Fruit fly (Drosophila melanogaster): ENCODE data around the gene CG6179.
A peak's percentile ranks its signal among the peaks of the same experiment; 100 is the strongest.

CG6179 gene

dm6 chrX:18356141-18356600, 23.7 kb upstream of the CG6179 start, which contains the start of gene kairos (continued):
- TF ChIP-seq NfI (GFP tag; optimal IDR thresholded peaks at IDR 0.05), result no peak
- TF ChIP-seq CG3847 (GFP tag; IDR thresholded peaks at IDR 0.05), result no peak
- TF ChIP-seq ind (GFP tag; optimal IDR thresholded peaks at IDR 0.05), result peak; percentile 7
- TF ChIP-seq Rx (GFP tag; IDR thresholded peaks at IDR 0.05), result peak; percentile 30; the same call in 1 of the 2 replicates
- TF ChIP-seq nmo (GFP tag; optimal IDR thresholded peaks at IDR 0.05), result no peak
- no peak for TF ChIP-seq Abd-B (GFP tag; optimal IDR thresholded peaks at IDR 0.05)
- TF ChIP-seq dpn (GFP tag; optimal IDR thresholded peaks at IDR 0.05), result no peak
- no peak for TF ChIP-seq CG42726 (GFP tag; IDR thresholded peaks at IDR 0.05; ENCODE audit: partially characterized antibody)
- TF ChIP-seq Dek (tag; optimal IDR thresholded peaks at IDR 0.05), result no peak
- TF ChIP-seq CG10431 (GFP tag; optimal IDR thresholded peaks at IDR 0.05), result no peak
- no peak for TF ChIP-seq sug (tag; optimal IDR thresholded peaks at IDR 0.05)
- TF ChIP-seq CG8290 (GFP tag; optimal IDR thresholded peaks at IDR 0.05), result no peak
- TF ChIP-seq CG8290 (tag; optimal IDR thresholded peaks at IDR 0.05), result peak in 1 of 2 experiments; percentile 32
- no peak for TF ChIP-seq CG2199 (GFP tag; IDR thresholded peaks at IDR 0.05)
- TF ChIP-seq toy (GFP tag; IDR thresholded peaks at IDR 0.05), result peak; percentile 7; the same call in 1 of the 2 replicates
- no peak for TF ChIP-seq cad (GFP tag; optimal IDR thresholded peaks at IDR 0.05)
- no peak for TF ChIP-seq CG1233 (GFP tag; optimal IDR thresholded peaks at IDR 0.05)
- TF ChIP-seq D19A (tag; optimal IDR thresholded peaks at IDR 0.05), result no peak
- TF ChIP-seq Rfx (GFP tag; IDR thresholded peaks at IDR 0.05), result 0 out of 2 replicates have a peak, but pooled peaks have one; percentile 27
- no peak for TF ChIP-seq CG3726 (GFP tag; IDR thresholded peaks at IDR 0.05)
- no peak for TF ChIP-seq gt (GFP tag; IDR thresholded peaks at IDR 0.05)
- TF ChIP-seq gem (tag; optimal IDR thresholded peaks at IDR 0.05), result no peak
- TF ChIP-seq schlank (tag; optimal IDR thresholded peaks at IDR 0.05), result no peak
- TF ChIP-seq gsb (GFP tag; IDR thresholded peaks at IDR 0.05), result no peak
- TF ChIP-seq CG14860 (GFP tag; IDR thresholded peaks at IDR 0.05; ENCODE audit: partially characterized antibody), result no peak
- TF ChIP-seq CG12104 (GFP tag; optimal IDR thresholded peaks at IDR 0.05), result no peak
- TF ChIP-seq CG10321 (GFP tag; IDR thresholded peaks at IDR 0.05), result no peak
- no peak for TF ChIP-seq ap (GFP tag; IDR thresholded peaks at IDR 0.05)
- no peak for TF ChIP-seq ash1 (GFP tag; optimal IDR thresholded peaks at IDR 0.05)
- no peak for TF ChIP-seq ATbp (GFP tag; optimal IDR thresholded peaks at IDR 0.05)
- no peak for TF ChIP-seq en (GFP tag; optimal IDR thresholded peaks at IDR 0.05)
- no peak for TF ChIP-seq CG14050 (GFP tag; IDR thresholded peaks at IDR 0.05)
- TF ChIP-seq Mes4 (GFP tag; optimal IDR thresholded peaks at IDR 0.05), result no peak
- peak; percentile 23; the same call in 1 of the 2 replicates for TF ChIP-seq CG7372 (GFP tag; IDR thresholded peaks at IDR 0.05)
- TF ChIP-seq Adf1 (GFP tag; IDR thresholded peaks at IDR 0.05), result peak; percentile 54; the same call in 1 of the 2 replicates
- TF ChIP-seq CG5245 (GFP tag; optimal IDR thresholded peaks at IDR 0.05), result no peak
- TF ChIP-seq ara (GFP tag; IDR thresholded peaks at IDR 0.05), result 0 out of 2 replicates have a peak, but pooled peaks have one; percentile 23
- TF ChIP-seq CG10979 (tag; optimal IDR thresholded peaks at IDR 0.05), result peak; percentile 32
- no peak for TF ChIP-seq CG11723 (GFP tag; optimal IDR thresholded peaks at IDR 0.05)
- TF ChIP-seq btn (GFP tag; optimal IDR thresholded peaks at IDR 0.05), result no peak
- peak; percentile 39 for TF ChIP-seq CG2678 (tag; optimal IDR thresholded peaks at IDR 0.05)
- TF ChIP-seq Dad (GFP tag; optimal IDR thresholded peaks at IDR 0.05), result no peak
- no peak for TF ChIP-seq chm (GFP tag; IDR thresholded peaks at IDR 0.05)
- TF ChIP-seq HHEX (GFP tag; optimal IDR thresholded peaks at IDR 0.05), result peak; percentile 29
- no peak for TF ChIP-seq disco-r (GFP tag; optimal IDR thresholded peaks at IDR 0.05)
- no peak for TF ChIP-seq sna (GFP tag; IDR thresholded peaks at IDR 0.05; ENCODE audit: partially characterized antibody)
- no peak for TF ChIP-seq Xbp1 (GFP tag; optimal IDR thresholded peaks at IDR 0.05)
- TF ChIP-seq CG12744 (GFP tag; optimal IDR thresholded peaks at IDR 0.05), result no peak
- TF ChIP-seq ranshi (GFP tag; IDR thresholded peaks at IDR 0.05), result 0 out of 2 replicates have a peak, but pooled peaks have one; percentile 24
- no peak for TF ChIP-seq CG6175 (GFP tag; IDR thresholded peaks at IDR 0.05)
- TF ChIP-seq CG11695 (GFP tag; IDR thresholded peaks at IDR 0.05), result no peak
- no peak for TF ChIP-seq insv (GFP tag; optimal IDR thresholded peaks at IDR 0.05)
